Fruit fly (Drosophila melanogaster) whole organism, adult: ENCODE measurements around the gene X11Lbeta.

Experiments used
- CG11617 ChIP-seq: fragments of 200-800 bp; sonication (Bioruptor generic); optimal IDR thresholded peaks from 2 replicates; lab custom pipeline; 2017; ENCODE audit warnings: mild to moderate bottlenecking, missing biosample characterization, missing genetic modification reagents, missing genetic modification characterization
- CG12768 ChIP-seq: fragments of 200-800 bp; sonication (Bioruptor generic); optimal IDR thresholded peaks from 2 replicates; lab custom pipeline; 2017; ENCODE audit warnings: missing biosample characterization, missing genetic modification characterization, mild to moderate bottlenecking, moderate library complexity, missing genetic modification reagents
- CG14711 ChIP-seq: fragments of 200-800 bp; sonication (Bioruptor generic); optimal IDR thresholded peaks from 2 replicates; lab custom pipeline; 2018; ENCODE audit warnings: missing biosample characterization, mild to moderate bottlenecking, missing genetic modification characterization, moderate library complexity
- CG1620 ChIP-seq: fragments of 200-800 bp; sonication (Bioruptor generic); optimal IDR thresholded peaks from 2 replicates; lab custom pipeline; 2016; ENCODE audit warnings: missing biosample characterization, missing genetic modification characterization
- CG33017 ChIP-seq: fragments of 200-800 bp; sonication (Bioruptor generic); optimal IDR thresholded peaks from 2 replicates; lab custom pipeline; 2018; ENCODE audit warnings: missing biosample characterization, mild to moderate bottlenecking, missing genetic modification characterization, moderate library complexity
- CG5204 ChIP-seq: fragments of 200-800 bp; sonication (Bioruptor generic); optimal IDR thresholded peaks from 2 replicates; lab custom pipeline; 2016; ENCODE audit warnings: missing biosample characterization, missing genetic modification characterization
- CG7045 ChIP-seq: fragments of 200-800 bp; sonication (Bioruptor generic); optimal IDR thresholded peaks from 2 replicates; lab custom pipeline; 2017; ENCODE audit warnings: missing biosample characterization, mild to moderate bottlenecking, missing genetic modification characterization
- CG7101 ChIP-seq: fragments of 200-800 bp; sonication (Bioruptor generic); optimal IDR thresholded peaks from 2 replicates; lab custom pipeline; 2018; ENCODE audit warnings: missing biosample characterization, mild to moderate bottlenecking, missing genetic modification characterization, moderate library complexity
- Clk ChIP-seq: fragments of 200-800 bp; sonication (Bioruptor generic); optimal IDR thresholded peaks from 2 replicates; lab custom pipeline; 2017; ENCODE audit warnings: missing biosample characterization, missing genetic modification characterization
- Crg-1 ChIP-seq: fragments of 200-800 bp; sonication (Bioruptor generic); optimal IDR thresholded peaks from 2 replicates; lab custom pipeline; 2016; ENCODE audit warnings: missing biosample characterization, missing genetic modification characterization
- Hr96 ChIP-seq: fragments of 200-800 bp; sonication (Bioruptor generic); optimal IDR thresholded peaks from 2 replicates; lab custom pipeline; 2016; ENCODE audit warnings: missing biosample characterization, missing genetic modification characterization
- Mnt ChIP-seq: fragments of 200-800 bp; sonication (Bioruptor generic); optimal IDR thresholded peaks from 2 replicates; lab custom pipeline; 2016; ENCODE audit warnings: missing biosample characterization, mild to moderate bottlenecking, missing genetic modification characterization
- bab1 ChIP-seq: fragments of 200-800 bp; sonication (Bioruptor generic); optimal IDR thresholded peaks from 3 replicates; lab custom pipeline; 2019; ENCODE audit warnings: missing biosample characterization, mild to moderate bottlenecking, missing genetic modification characterization, moderate library complexity
- cic ChIP-seq: fragments of 200-800 bp; sonication (Bioruptor generic); optimal IDR thresholded peaks from 2 replicates; lab custom pipeline; 2017; ENCODE audit warnings: missing biosample characterization, mild to moderate bottlenecking, missing genetic modification characterization, moderate library complexity
- cnc ChIP-seq, 2 experiments: fragments of >200 bp; optimal IDR thresholded peaks; 2 replicates each; lab custom pipeline; 2017
- kay ChIP-seq: fragments of 200-800 bp; sonication (Bioruptor generic); peaks from one replicate; lab custom pipeline; 2016; ENCODE audit warnings: missing biosample characterization, missing genetic modification characterization, borderline replicate concordance
- ovo ChIP-seq: fragments of 200-800 bp; sonication (Bioruptor generic); optimal IDR thresholded peaks from 2 replicates; lab custom pipeline; 2016; ENCODE audit warnings: missing biosample characterization, missing genetic modification characterization
- pad ChIP-seq: fragments of 200-800 bp; sonication (Bioruptor generic); optimal IDR thresholded peaks from 3 replicates; lab custom pipeline; 2017; ENCODE audit warnings: missing biosample characterization, missing genetic modification characterization, mild to moderate bottlenecking, moderate library complexity, missing genetic modification reagents
- tj ChIP-seq: fragments of 200-800 bp; sonication (Bioruptor generic); optimal IDR thresholded peaks from 3 replicates; lab custom pipeline; 2017; ENCODE audit warnings: missing biosample characterization, mild to moderate bottlenecking, missing genetic modification characterization, moderate library complexity
- toe ChIP-seq: fragments of 200-800 bp; sonication (Bioruptor generic); optimal IDR thresholded peaks from 2 replicates; lab custom pipeline; 2016; ENCODE audit warnings: missing biosample characterization, missing genetic modification characterization

The X11Lbeta gene

dm6 chrX:10741754-10742577 is 114.4 kb downstream of the X11Lbeta start:
- no peak for TF ChIP-seq CG11617 (GFP tag; lab: Kevin White, UChicago)
- peak; percentile 91 for TF ChIP-seq pad
- no peak for TF ChIP-seq tj (GFP tag; lab: Kevin White, UChicago)
- no peak for TF ChIP-seq toe (GFP tag; lab: Kevin White, UChicago)
- TF ChIP-seq Crg-1 (GFP tag; lab: Kevin White, UChicago), result no peak

DNA sequence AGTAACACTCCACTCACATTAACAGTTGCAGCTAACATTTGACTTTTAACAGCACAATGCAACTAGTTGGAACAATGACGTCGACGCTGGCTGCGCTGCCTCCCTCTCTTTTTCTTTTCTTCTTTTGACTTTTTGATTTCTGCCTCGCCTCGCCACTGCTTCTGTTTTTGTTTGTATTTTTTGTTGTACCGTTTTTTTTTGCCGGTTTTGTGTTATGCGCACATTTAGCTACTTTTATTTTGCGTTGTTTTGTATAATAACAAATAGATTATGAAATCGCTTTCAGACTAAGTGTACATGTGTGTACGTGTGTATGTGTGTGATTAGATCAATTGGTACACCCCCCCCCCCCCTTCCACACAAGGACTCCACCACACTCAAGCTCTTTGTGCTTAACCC is 115.0 kb downstream of the X11Lbeta start:
- peak; percentile 51 for TF ChIP-seq tj (GFP tag; lab: Kevin White, UChicago)
- no peak for TF ChIP-seq pad
- TF ChIP-seq CG1620 (GFP tag; lab: Kevin White, UChicago), result no peak
- peak; percentile 9 for TF ChIP-seq cic (GFP tag; lab: Kevin White, UChicago)
- no peak for TF ChIP-seq Hr96 (GFP tag; lab: Kevin White, UChicago)
- no peak for TF ChIP-seq kay (GFP tag; lab: Kevin White, UChicago)

DNA sequence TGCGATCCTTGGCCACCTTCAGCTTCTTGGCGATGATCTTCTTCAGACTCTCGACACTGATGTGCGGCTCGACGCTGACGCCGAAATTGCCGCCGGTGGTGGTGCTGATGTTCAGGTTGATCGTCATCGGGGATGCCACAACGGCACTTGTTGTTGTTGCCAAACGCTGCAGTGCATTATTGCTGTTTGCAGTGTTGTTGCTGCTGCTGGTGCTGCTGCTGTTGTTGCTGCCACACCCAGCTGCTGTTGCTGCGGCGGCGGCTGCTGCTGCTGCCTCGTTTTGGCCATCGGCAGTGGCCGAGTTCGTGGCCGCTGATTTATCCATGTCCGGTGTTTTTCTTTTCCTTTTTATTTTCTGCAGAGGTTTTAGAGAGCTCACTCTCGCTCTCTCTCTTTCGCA is 116.3 kb downstream of the X11Lbeta start:
- TF ChIP-seq ovo (GFP tag; lab: Kevin White, UChicago), result no peak

DNA sequence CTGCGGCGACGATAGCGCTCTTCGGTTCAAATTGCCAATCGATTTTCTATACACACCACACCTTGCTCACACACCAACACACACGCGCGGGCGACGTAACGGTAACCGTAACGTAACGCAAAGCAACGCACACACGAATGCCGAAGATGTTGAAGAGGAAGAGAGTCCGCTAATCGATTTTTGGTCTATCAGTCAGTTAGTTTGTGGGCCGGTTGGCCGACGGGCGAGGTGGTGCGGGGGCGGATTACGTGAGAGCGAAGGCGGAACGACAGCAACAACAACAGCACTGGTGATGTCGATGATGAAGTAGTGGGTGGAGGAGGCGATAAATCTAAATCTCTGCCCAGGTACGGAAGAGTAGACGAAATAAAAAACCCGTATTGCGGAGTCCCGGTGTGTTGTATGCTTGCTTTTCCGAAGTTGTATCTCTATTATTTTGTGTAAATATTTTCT is 116.8 kb downstream of the X11Lbeta start, which contains the start of gene ras:
Gene ras (plus strand): TSS at position 188 of the 453 bp plus-strand sequence.
- TF ChIP-seq CG5204 (no peak), Hr96 (GFP tag; lab: Kevin White, UChicago) (no peak), cnc (optimal IDR thresholded peaks at IDR 0.05; lab: Kevin White, UChicago) (no peak), CG33017 (no peak), bab1 (GFP tag; lab: Kevin White, UChicago) (no peak), CG14711 (tag; lab: Kevin White, UChicago) (no peak), toe (GFP tag; lab: Kevin White, UChicago) (no peak), CG1620 (GFP tag; lab: Kevin White, UChicago) (no peak), Mnt (peak; percentile 16), CG7045 (no peak), CG11617 (GFP tag; lab: Kevin White, UChicago) (no peak), pad (peak; percentile 35), kay (GFP tag; lab: Kevin White, UChicago) (no peak), tj (GFP tag; lab: Kevin White, UChicago) (peak; percentile 23), Clk (GFP tag; lab: Kevin White, UChicago) (no peak), CG7101 (tag; lab: Kevin White, UChicago) (no peak), ovo (GFP tag; lab: Kevin White, UChicago) (peak; percentile 88)

DNA sequence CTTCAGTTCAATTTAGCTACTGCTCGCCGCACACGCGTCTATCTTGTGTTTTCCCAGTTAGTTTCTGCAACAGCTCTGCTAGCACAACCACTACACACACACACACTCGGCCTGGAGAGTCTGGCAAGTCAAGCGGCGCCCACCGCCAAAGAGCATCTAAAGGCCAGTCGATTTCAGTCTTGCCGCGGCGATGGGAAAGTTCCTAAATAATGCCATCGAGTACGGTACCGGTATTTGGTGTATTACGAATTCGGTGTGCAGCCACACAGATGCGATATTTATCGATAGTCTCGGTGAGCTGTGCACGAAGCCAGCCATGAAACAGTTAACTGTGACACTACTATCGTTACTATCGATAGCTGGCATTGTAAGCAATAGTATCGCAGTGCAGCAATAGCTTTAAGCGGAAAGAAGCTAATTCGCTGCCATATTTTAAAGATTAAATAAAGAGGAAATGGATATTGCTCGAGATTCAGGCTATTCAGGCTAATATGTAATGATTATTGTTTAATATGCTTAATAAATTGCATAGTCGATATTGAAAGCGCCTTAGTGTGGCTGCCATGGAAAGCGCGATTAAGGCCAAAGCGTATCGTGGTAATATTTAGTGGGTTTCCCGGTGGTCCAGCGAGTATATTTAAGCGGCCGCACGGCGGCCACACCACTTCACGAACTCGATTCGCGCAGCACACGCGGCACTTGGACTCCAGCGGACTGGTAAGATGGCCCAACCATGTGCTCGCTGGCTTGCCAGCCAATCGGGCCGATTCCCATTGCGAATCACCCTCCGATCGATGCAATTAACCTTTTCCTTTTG is 117.4 kb downstream of the X11Lbeta start, which contains the start of gene stx:
Gene stx (minus strand): TSS at position 171 of the 817 bp plus-strand sequence.
- TF ChIP-seq toe (GFP tag; lab: Kevin White, UChicago) (peak; percentile 3), Hr96 (GFP tag; lab: Kevin White, UChicago) (peak; percentile 38), pad (peak; percentile 3), cic (GFP tag; lab: Kevin White, UChicago) (peak; percentile 9), kay (GFP tag; lab: Kevin White, UChicago) (no peak), CG7101 (tag; lab: Kevin White, UChicago) (peak; percentile 11), Clk (GFP tag; lab: Kevin White, UChicago) (no peak), CG5204 (peak; percentile 22), CG33017 (no peak), Mnt (peak; percentile 97), CG1620 (GFP tag; lab: Kevin White, UChicago) (peak; percentile 5), bab1 (GFP tag; lab: Kevin White, UChicago) (peak; percentile 43), CG14711 (tag; lab: Kevin White, UChicago) (peak; percentile 1), ovo (GFP tag; lab: Kevin White, UChicago) (peak; percentile 48), cnc (optimal IDR thresholded peaks at IDR 0.05; lab: Kevin White, UChicago) (no peak), CG7045 (no peak), CG12768 (GFP tag; lab: Kevin White, UChicago) (no peak), Crg-1 (GFP tag; lab: Kevin White, UChicago) (no peak), tj (GFP tag; lab: Kevin White, UChicago) (peak; percentile 30), CG11617 (GFP tag; lab: Kevin White, UChicago) (no peak)

DNA sequence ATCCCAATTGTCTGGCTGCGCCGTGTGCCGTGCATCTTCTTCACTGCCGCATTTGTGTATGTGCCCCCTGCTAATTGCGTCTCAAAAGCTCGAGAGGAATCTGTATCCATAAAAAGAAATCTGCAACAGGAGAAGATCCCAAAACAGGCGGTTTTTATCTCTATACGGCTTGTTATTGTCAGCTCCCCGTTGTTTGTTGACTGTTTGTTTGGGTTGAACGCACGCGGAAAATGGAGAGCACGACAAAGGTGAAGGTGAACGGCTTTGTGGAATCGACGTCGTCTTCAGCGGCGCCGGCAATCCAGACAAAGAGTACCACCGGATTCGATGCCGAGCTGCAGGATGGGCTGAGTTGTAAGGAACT is 118.0 kb downstream of the X11Lbeta start:
- TF ChIP-seq CG1620 (GFP tag; lab: Kevin White, UChicago) (no peak), Mnt (no peak), Clk (GFP tag; lab: Kevin White, UChicago) (no peak), ovo (GFP tag; lab: Kevin White, UChicago) (no peak), Crg-1 (GFP tag; lab: Kevin White, UChicago) (no peak), kay (GFP tag; lab: Kevin White, UChicago) (no peak), CG14711 (tag; lab: Kevin White, UChicago) (no peak), cic (GFP tag; lab: Kevin White, UChicago) (no peak), CG12768 (GFP tag; lab: Kevin White, UChicago) (no peak)
